Worm (Caenorhabditis elegans) whole organism, L3 larva: ENCODE measurements around the gene F18E3.10.

Experiments used
- ZK546.5 ChIP-seq: sonication (generic microtip); optimal IDR thresholded peaks from 2 replicates; lab custom pipeline; 2017; ENCODE audit warnings: missing biosample characterization, missing genetic modification characterization
- aly-2 ChIP-seq: fragments of 150-350 bp; optimal IDR thresholded peaks from 2 replicates; lab custom pipeline; 2014; ENCODE audit warnings: missing biosample characterization, missing genetic modification characterization
- ama-1 ChIP-seq: fragments of 150-350 bp; optimal IDR thresholded peaks from 2 replicates; lab custom pipeline; 2018
- ceh-82 ChIP-seq: fragments of 150-350 bp; optimal IDR thresholded peaks from 2 replicates; lab custom pipeline; 2014; ENCODE audit warnings: missing biosample characterization, missing genetic modification characterization
- nfya-1 ChIP-seq: sonication (generic microtip); optimal IDR thresholded peaks from 2 replicates; lab custom pipeline; 2017; ENCODE audit warnings: missing genetic modification characterization, mild to moderate bottlenecking, missing compliant biosample characterization, antibody characterized with exemption, moderate library complexity; ENCODE audit not compliant: insufficient read depth
- nhr-11 ChIP-seq: fragments of 150-350 bp; optimal IDR thresholded peaks from 2 replicates; lab custom pipeline; 2014; ENCODE audit warnings: missing biosample characterization, missing genetic modification characterization
- nhr-12 ChIP-seq: fragments of 150-350 bp; optimal IDR thresholded peaks from 2 replicates; lab custom pipeline; 2014; ENCODE audit warnings: missing biosample characterization, missing genetic modification characterization
- nhr-23 ChIP-seq: fragments of 150-350 bp; optimal IDR thresholded peaks from 2 replicates; lab custom pipeline; 2014; ENCODE audit warnings: missing biosample characterization, missing genetic modification reagents, missing genetic modification characterization
- nhr-25 ChIP-seq: sonication (generic microtip); optimal IDR thresholded peaks from 2 replicates; lab custom pipeline; 2017; ENCODE audit warnings: missing biosample characterization, missing genetic modification characterization
- sea-2 ChIP-seq: fragments of 150-350 bp; sonication (generic microtip); optimal IDR thresholded peaks from 4 replicates; lab custom pipeline; 2014; ENCODE audit warnings: missing biosample characterization, missing genetic modification reagents, missing genetic modification characterization
- unc-39 ChIP-seq: sonication (generic microtip); optimal IDR thresholded peaks from 4 replicates; lab custom pipeline; 2017; ENCODE audit warnings: missing biosample characterization, missing genetic modification characterization
- unc-62 ChIP-seq: fragments of 150-350 bp; sonication (generic microtip); optimal IDR thresholded peaks from 4 replicates; lab custom pipeline; 2014; ENCODE audit warnings: missing biosample characterization, missing genetic modification reagents, missing genetic modification characterization
- zag-1 ChIP-seq: fragments of 150-350 bp; optimal IDR thresholded peaks from 2 replicates; lab custom pipeline; 2014; ENCODE audit warnings: missing biosample characterization, missing genetic modification characterization

DNA sequence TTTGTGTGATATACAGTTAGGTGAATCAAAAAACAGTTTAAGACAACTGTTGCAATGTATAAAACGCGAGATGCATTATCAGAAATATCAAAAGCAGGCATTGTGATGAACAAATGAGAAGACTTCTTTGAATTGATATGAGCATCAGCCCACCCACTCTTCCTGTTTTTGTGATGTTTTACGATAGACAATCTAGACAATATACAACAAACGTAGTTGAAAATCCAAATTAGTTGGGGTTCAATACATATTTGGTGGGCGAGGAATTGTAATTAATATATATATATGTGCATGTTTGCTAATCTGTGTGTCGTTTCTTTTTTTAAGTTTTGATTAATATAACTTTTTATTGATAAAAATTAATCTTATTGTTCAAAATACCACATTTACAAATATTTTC, 48.6 kb upstream of the F18E3.10 start, which contains the start of gene str-28:
- TF ChIP-seq unc-62 (GFP tag; lab: Kevin White, UChicago) (no peak), sea-2 (GFP tag; lab: Kevin White, UChicago) (no peak), nfya-1 (no peak), ceh-82 (tag; lab: Kevin White, UChicago) (no peak), unc-39 (tag; lab: Kevin White, UChicago) (no peak), nhr-11 (tag; lab: Kevin White, UChicago) (no peak), ama-1 (lab: Kevin White, UChicago) (no peak), zag-1 (tag; lab: Kevin White, UChicago) (no peak), nhr-12 (tag; lab: Kevin White, UChicago) (no peak), nhr-25 (tag; lab: Kevin White, UChicago) (no peak), ZK546.5 (no peak), nhr-23 (tag; lab: Kevin White, UChicago) (no peak), aly-2 (tag; lab: Kevin White, UChicago) (no peak)
